Fruit fly (Drosophila melanogaster) whole organism, embryonic: ENCODE measurements around the gene Rlb1.

ENCODE experiments used
- Antp ChIP-seq: fragments of 200-800 bp; sonication (Bioruptor generic); optimal IDR thresholded peaks from 3 replicates; lab custom pipeline; 2016; ENCODE audit warnings: missing biosample characterization, missing genetic modification characterization
- Asciz ChIP-seq: fragments of 200-800 bp; sonication (Bioruptor generic); optimal IDR thresholded peaks from 2 replicates; lab custom pipeline; 2017; ENCODE audit warnings: missing biosample characterization, mild to moderate bottlenecking, missing genetic modification characterization, missing genetic modification reagents
- C15 ChIP-seq: fragments of 200-800 bp; sonication (Bioruptor generic); IDR thresholded peaks from 3 replicates; pipeline ENCODE4 v1.3.6; 2022; ENCODE audit warnings: missing biosample characterization, missing genetic modification characterization
- CG10209 ChIP-seq: fragments of 200-800 bp; sonication (Bioruptor generic); optimal IDR thresholded peaks from 3 replicates; lab custom pipeline; 2017; ENCODE audit warnings: missing biosample characterization, mild to moderate bottlenecking, missing genetic modification characterization, missing genetic modification reagents
- CG1024 ChIP-seq: fragments of 200-800 bp; sonication (Bioruptor generic); IDR thresholded peaks from 2 replicates; pipeline ENCODE4 v1.3.6; 2022; ENCODE audit warnings: missing biosample characterization, missing genetic modification characterization
- CG10959 ChIP-seq: fragments of 200-800 bp; sonication (Bioruptor generic); IDR thresholded peaks from 2 replicates; pipeline ENCODE4 v1.3.6; 2022; ENCODE audit warnings: missing biosample characterization, missing genetic modification characterization
- CG11456 ChIP-seq: fragments of 200-800 bp; sonication (Bioruptor generic); IDR thresholded peaks from 3 replicates; pipeline ENCODE4 v1.3.6; 2022; ENCODE audit warnings: missing biosample characterization, missing genetic modification characterization
- CG13296 ChIP-seq: fragments of 200-800 bp; sonication (Bioruptor generic); optimal IDR thresholded peaks from 3 replicates; lab custom pipeline; 2018; ENCODE audit warnings: missing biosample characterization, mild to moderate bottlenecking, missing genetic modification characterization
- CG13775 ChIP-seq: fragments of 200-800 bp; sonication (Bioruptor generic); optimal IDR thresholded peaks from 3 replicates; lab custom pipeline; 2017; ENCODE audit warnings: missing biosample characterization, mild to moderate bottlenecking, missing genetic modification characterization
- CG13894 ChIP-seq: fragments of 200-800 bp; sonication (Bioruptor generic); optimal IDR thresholded peaks from 3 replicates; lab custom pipeline; 2018; ENCODE audit warnings: missing biosample characterization, mild to moderate bottlenecking, missing genetic modification characterization, moderate library complexity
- CG15601 ChIP-seq: fragments of 200-800 bp; sonication (Bioruptor generic); optimal IDR thresholded peaks from 3 replicates; lab custom pipeline; 2019; ENCODE audit warnings: missing biosample characterization, mild to moderate bottlenecking, missing genetic modification characterization, moderate library complexity
- CG17186 ChIP-seq: fragments of 200-800 bp; sonication (Bioruptor generic); optimal IDR thresholded peaks from 3 replicates; lab custom pipeline; 2017; ENCODE audit warnings: missing biosample characterization, missing genetic modification reagents, missing genetic modification characterization
- CG18262 ChIP-seq: fragments of 200-800 bp; optimal IDR thresholded peaks from 3 replicates; lab custom pipeline; 2019; ENCODE audit warnings: missing biosample characterization, mild to moderate bottlenecking, missing genetic modification characterization, moderate library complexity
- CG18476 ChIP-seq: fragments of 200-800 bp; sonication (Bioruptor generic); optimal IDR thresholded peaks from 2 replicates; lab custom pipeline; 2016; ENCODE audit warnings: missing biosample characterization, mild to moderate bottlenecking, missing genetic modification characterization
- CG32767 ChIP-seq: fragments of 200-800 bp; sonication (Bioruptor generic); IDR thresholded peaks from 2 replicates; pipeline ENCODE4 v1.3.6; 2022; ENCODE audit warnings: missing biosample characterization, missing genetic modification characterization
- CG3847 ChIP-seq: fragments of 200-800 bp; sonication (Bioruptor generic); IDR thresholded peaks from 2 replicates; pipeline ENCODE4 v1.3.6; 2022; ENCODE audit warnings: missing biosample characterization, missing genetic modification characterization
- CG7372 ChIP-seq: fragments of 200-800 bp; sonication (Bioruptor generic); IDR thresholded peaks from 2 replicates; pipeline ENCODE4 v1.3.6; 2022; ENCODE audit warnings: missing biosample characterization, missing genetic modification characterization
- CG7928 ChIP-seq: fragments of 200-800 bp; sonication (Bioruptor generic); optimal IDR thresholded peaks from 2 replicates; lab custom pipeline; 2017; ENCODE audit warnings: missing biosample characterization, mild to moderate bottlenecking, missing genetic modification characterization
- CG8089 ChIP-seq: fragments of 200-800 bp; sonication (Bioruptor generic); optimal IDR thresholded peaks from 3 replicates; lab custom pipeline; 2016; ENCODE audit warnings: missing biosample characterization, missing genetic modification characterization
- CG8944 ChIP-seq: fragments of 200-800 bp; sonication (Bioruptor generic); optimal IDR thresholded peaks from 3 replicates; lab custom pipeline; 2016; ENCODE audit warnings: missing biosample characterization, missing genetic modification characterization
- Dad ChIP-seq: fragments of 200-800 bp; sonication (Bioruptor generic); optimal IDR thresholded peaks from 3 replicates; lab custom pipeline; 2016; ENCODE audit warnings: missing biosample characterization, missing genetic modification characterization
- Doc3 ChIP-seq: fragments of 200-800 bp; sonication (Bioruptor generic); IDR thresholded peaks from 3 replicates; pipeline ENCODE4 v1.3.6; 2022; ENCODE audit warnings: missing biosample characterization, missing genetic modification characterization; ENCODE audit not compliant: partially characterized antibody
- Elba2 ChIP-seq: fragments of 200-800 bp; sonication (Bioruptor generic); optimal IDR thresholded peaks from 3 replicates; lab custom pipeline; 2016; ENCODE audit warnings: missing biosample characterization, missing genetic modification characterization
- Fer3 ChIP-seq: fragments of 200-800 bp; sonication (Bioruptor generic); optimal IDR thresholded peaks from 2 replicates; lab custom pipeline; 2018; ENCODE audit warnings: missing biosample characterization, mild to moderate bottlenecking, missing genetic modification characterization, moderate library complexity
- HLH4C ChIP-seq: fragments of 200-800 bp; sonication (Bioruptor generic); IDR thresholded peaks from 3 replicates; pipeline ENCODE4 v1.3.6; 2022; ENCODE audit warnings: missing biosample characterization, missing genetic modification characterization; ENCODE audit not compliant: partially characterized antibody
- Hsf ChIP-seq: fragments of 200-800 bp; sonication (Bioruptor generic); optimal IDR thresholded peaks from 3 replicates; lab custom pipeline; 2016; ENCODE audit warnings: missing biosample characterization, missing genetic modification characterization
- Mrtf ChIP-seq: fragments of 200-800 bp; sonication (Bioruptor generic); IDR thresholded peaks from 3 replicates; pipeline ENCODE4 v1.3.6; 2022; ENCODE audit warnings: missing biosample characterization, missing genetic modification characterization
- Nf-YC ChIP-seq: fragments of 200-800 bp; optimal IDR thresholded peaks from 3 replicates; lab custom pipeline; 2019; ENCODE audit warnings: missing biosample characterization, mild to moderate bottlenecking, missing genetic modification characterization, moderate library complexity
- Poxn ChIP-seq: fragments of 200-800 bp; sonication (Bioruptor generic); IDR thresholded peaks from 2 replicates; pipeline ENCODE4 v1.3.6; 2022; ENCODE audit warnings: missing biosample characterization, missing genetic modification characterization
- Sox102F ChIP-seq: fragments of 200-800 bp; sonication (Bioruptor generic); optimal IDR thresholded peaks from 2 replicates; lab custom pipeline; 2018; ENCODE audit warnings: missing biosample characterization, mild to moderate bottlenecking, missing genetic modification characterization, moderate library complexity
- YL-1 ChIP-seq: fragments of 200-800 bp; sonication (Bioruptor generic); optimal IDR thresholded peaks from 3 replicates; lab custom pipeline; 2017; ENCODE audit warnings: missing biosample characterization, mild to moderate bottlenecking, missing genetic modification characterization
- ara ChIP-seq: fragments of 200-800 bp; sonication (Bioruptor generic); IDR thresholded peaks from 2 replicates; pipeline ENCODE4 v1.3.6; 2022; ENCODE audit warnings: missing biosample characterization, missing genetic modification characterization
- cad ChIP-seq: fragments of >200 bp; optimal IDR thresholded peaks from 2 replicates; lab custom pipeline; 2017; ENCODE audit warnings: missing biosample characterization, missing genetic modification characterization
- corto ChIP-seq: fragments of 200-800 bp; sonication (Bioruptor generic); optimal IDR thresholded peaks from 2 replicates; lab custom pipeline; 2016; ENCODE audit warnings: missing biosample characterization, mild to moderate bottlenecking, missing genetic modification characterization, moderate library complexity
- cwo ChIP-seq: fragments of 200-800 bp; sonication (Bioruptor generic); optimal IDR thresholded peaks from 3 replicates; lab custom pipeline; 2017; ENCODE audit warnings: missing biosample characterization, missing genetic modification characterization, mild to moderate bottlenecking, moderate library complexity, missing genetic modification reagents
- dmrt11E ChIP-seq: fragments of 200-800 bp; sonication (Bioruptor generic); optimal IDR thresholded peaks from 3 replicates; lab custom pipeline; 2018; ENCODE audit warnings: missing biosample characterization, mild to moderate bottlenecking, missing genetic modification characterization, moderate library complexity
- eyg ChIP-seq: fragments of 200-800 bp; sonication (Bioruptor generic); optimal IDR thresholded peaks from 3 replicates; lab custom pipeline; 2016; ENCODE audit warnings: missing biosample characterization, missing genetic modification characterization
- gsb-n ChIP-seq: fragments of 200-800 bp; sonication (Bioruptor generic); optimal IDR thresholded peaks from 3 replicates; lab custom pipeline; 2018; ENCODE audit warnings: missing biosample characterization, mild to moderate bottlenecking, missing genetic modification characterization
- h ChIP-seq: fragments of >200 bp; optimal IDR thresholded peaks from 2 replicates; lab custom pipeline; 2017
- ind ChIP-seq: fragments of 200-800 bp; sonication (Bioruptor generic); optimal IDR thresholded peaks from 3 replicates; lab custom pipeline; 2016; ENCODE audit warnings: missing biosample characterization, missing genetic modification characterization
- lbe ChIP-seq: fragments of 200-800 bp; sonication (Bioruptor generic); optimal IDR thresholded peaks from 2 replicates; lab custom pipeline; 2016; ENCODE audit warnings: missing biosample characterization, mild to moderate bottlenecking, missing genetic modification characterization
- nerfin-2 ChIP-seq: fragments of 200-800 bp; sonication (Bioruptor generic); IDR thresholded peaks from 2 replicates; pipeline ENCODE4 v1.3.6; 2022; ENCODE audit warnings: missing biosample characterization, missing genetic modification characterization; ENCODE audit not compliant: partially characterized antibody
- nom ChIP-seq: fragments of 200-800 bp; sonication (Bioruptor generic); optimal IDR thresholded peaks from 2 replicates; lab custom pipeline; 2017; ENCODE audit warnings: missing biosample characterization, missing genetic modification characterization, mild to moderate bottlenecking, moderate library complexity, missing genetic modification reagents
- pros ChIP-seq: fragments of 200-800 bp; sonication (Bioruptor generic); optimal IDR thresholded peaks from 3 replicates; lab custom pipeline; 2019; ENCODE audit warnings: missing biosample characterization, mild to moderate bottlenecking, missing genetic modification characterization, moderate library complexity
- stwl ChIP-seq: fragments of 200-800 bp; sonication (Bioruptor generic); optimal IDR thresholded peaks from 3 replicates; lab custom pipeline; 2018; ENCODE audit warnings: missing biosample characterization, mild to moderate bottlenecking, missing genetic modification characterization, moderate library complexity
- sug ChIP-seq: fragments of 200-800 bp; optimal IDR thresholded peaks from 2 replicates; lab custom pipeline; 2019; ENCODE audit warnings: missing biosample characterization, mild to moderate bottlenecking, missing genetic modification characterization, moderate library complexity
- tup ChIP-seq: fragments of 200-800 bp; sonication (Bioruptor generic); optimal IDR thresholded peaks from 2 replicates; lab custom pipeline; 2016; ENCODE audit warnings: missing biosample characterization, mild to moderate bottlenecking, missing genetic modification characterization, moderate library complexity
- tx ChIP-seq: fragments of 200-800 bp; sonication (Bioruptor generic); optimal IDR thresholded peaks from 2 replicates; lab custom pipeline; 2016; ENCODE audit warnings: missing biosample characterization, missing genetic modification characterization
- usp ChIP-seq: fragments of >200 bp; optimal IDR thresholded peaks from 2 replicates; lab custom pipeline; 2017; ENCODE audit warnings: missing biosample characterization, missing genetic modification characterization
- wdn ChIP-seq: fragments of 200-800 bp; sonication (Bioruptor generic); IDR thresholded peaks from 2 replicates; pipeline ENCODE4 v1.3.6; 2022; ENCODE audit warnings: missing biosample characterization, missing genetic modification characterization
- wor ChIP-seq: fragments of 200-800 bp; sonication (Bioruptor generic); IDR thresholded peaks from 2 replicates; pipeline ENCODE4 v1.3.6; 2022; ENCODE audit warnings: missing biosample characterization, missing genetic modification characterization
- zen2 ChIP-seq: fragments of 200-800 bp; sonication (Bioruptor generic); IDR thresholded peaks from 3 replicates; pipeline ENCODE4 v1.3.6; 2022; ENCODE audit warnings: missing biosample characterization, missing genetic modification characterization; ENCODE audit not compliant: partially characterized antibody

Rlb1 gene

DNA sequence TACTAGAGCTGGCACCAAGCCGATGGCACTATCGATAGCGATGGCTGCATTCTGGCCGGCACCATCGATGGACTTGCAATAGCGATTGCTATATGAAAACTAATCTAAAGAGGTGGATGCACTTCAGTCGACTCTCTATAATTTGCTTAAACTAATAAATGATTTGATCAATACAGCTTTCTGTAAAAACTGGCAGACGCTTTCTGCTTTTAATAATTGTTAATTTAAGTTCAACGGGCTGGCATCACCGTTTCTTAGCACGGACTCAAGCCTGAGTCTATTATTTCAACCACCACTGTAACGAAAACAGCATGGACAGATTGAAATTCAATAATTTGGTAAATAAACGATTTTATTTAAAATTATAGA, at the start of gene Rlb1, which contains the start of gene Ras85D:
Rlb1 (plus strand) TSS at position 276 of the 369 bp plus-strand sequence.
Ras85D (minus strand) TSS at position 16 of the 369 bp plus-strand sequence.
- TF ChIP-seq Nf-YC (tag; lab: Kevin White, UChicago) (peak; percentile 77), CG7372 (GFP tag; lab: Robert Waterston, UW) (no peak), CG1024 (no peak), CG8089 (GFP tag; lab: Kevin White, UChicago) (peak; percentile 72), CG32767 (GFP tag; lab: Robert Waterston, UW) (no peak), ara (GFP tag; lab: Robert Waterston, UW) (no peak), lbe (GFP tag; lab: Kevin White, UChicago) (peak; percentile 35), CG3847 (GFP tag; lab: Robert Waterston, UW) (no peak), tup (GFP tag; lab: Kevin White, UChicago) (peak; percentile 16), cad (GFP tag; lab: Kevin White, UChicago) (no peak), YL-1 (peak; percentile 81), HLH4C (GFP tag; lab: Robert Waterston, UW) (no peak), CG15601 (tag; lab: Kevin White, UChicago) (peak; percentile 75), sug (tag; lab: Kevin White, UChicago) (peak; percentile 84), corto (no peak), CG13296 (GFP tag; lab: Kevin White, UChicago) (peak; percentile 52), Elba2 (GFP tag; lab: Kevin White, UChicago) (peak; percentile 17), nom (GFP tag; lab: Kevin White, UChicago) (no peak), Hsf (peak; percentile 75), nerfin-2 (GFP tag; lab: Robert Waterston, UW) (no peak), Fer3 (tag; lab: Kevin White, UChicago) (peak; percentile 76), C15 (GFP tag; lab: Robert Waterston, UW) (no peak), Mrtf (GFP tag; lab: Robert Waterston, UW) (no peak), ind (GFP tag; lab: Kevin White, UChicago) (peak; percentile 83), gsb-n (tag; lab: Kevin White, UChicago) (no peak), pros (GFP tag; lab: Kevin White, UChicago) (no peak), wdn (GFP tag; lab: Robert Waterston, UW) (no peak), CG18476 (GFP tag; lab: Kevin White, UChicago) (peak; percentile 69), CG8944 (GFP tag; lab: Kevin White, UChicago) (peak; percentile 77), Antp (GFP tag; lab: Kevin White, UChicago) (peak; percentile 87), CG17186 (GFP tag; lab: Kevin White, UChicago) (peak; percentile 85), wor (GFP tag; lab: Robert Waterston, UW) (no peak), tx (GFP tag; lab: Kevin White, UChicago) (peak; percentile 77), dmrt11E (tag; lab: Kevin White, UChicago) (peak; percentile 57), Asciz (GFP tag; lab: Kevin White, UChicago) (no peak), CG7928 (GFP tag; lab: Kevin White, UChicago) (peak; percentile 47), eyg (GFP tag; lab: Kevin White, UChicago) (peak; percentile 42), cwo (GFP tag; lab: Kevin White, UChicago) (peak; percentile 33), CG18262 (tag; lab: Kevin White, UChicago) (peak; percentile 55), CG11456 (GFP tag; lab: Robert Waterston, UW) (no peak), CG13775 (peak; percentile 80), Sox102F (GFP tag; lab: Kevin White, UChicago) (no peak), CG13894 (peak; percentile 81), Dad (GFP tag; lab: Kevin White, UChicago) (peak; percentile 67), h (lab: Kevin White, UChicago) (no peak), zen2 (GFP tag; lab: Robert Waterston, UW) (no peak), CG10959 (GFP tag; lab: Robert Waterston, UW) (no peak), Poxn (no peak), CG10209 (peak; percentile 37), usp (GFP tag; lab: Kevin White, UChicago) (no peak), Doc3 (GFP tag; lab: Robert Waterston, UW) (no peak), stwl (peak; percentile 27)
